Fruit fly (Drosophila melanogaster) whole organism, embryonic: Measurements from ENCODE around the gene Obp99d.

Source experiments
- Adf1 ChIP-seq: fragments of 200-800 bp; sonication (Bioruptor generic); IDR thresholded peaks from 2 replicates; pipeline ENCODE4 v1.3.6; 2022; ENCODE audit warnings: missing biosample characterization, missing genetic modification characterization
- Bdp1 ChIP-seq: fragments of 200-800 bp; sonication (Bioruptor generic); optimal IDR thresholded peaks from 3 replicates; lab custom pipeline; 2016; ENCODE audit warnings: missing biosample characterization, missing genetic modification characterization
- Blimp-1 ChIP-seq: fragments of 200-800 bp; sonication (Bioruptor generic); optimal IDR thresholded peaks from 3 replicates; lab custom pipeline; 2018; ENCODE audit warnings: missing biosample characterization, missing genetic modification characterization, mild to moderate bottlenecking, moderate library complexity, missing genetic modification reagents
- BtbVII ChIP-seq: fragments of 200-800 bp; sonication (Bioruptor generic); optimal IDR thresholded peaks from 3 replicates; lab custom pipeline; 2017; ENCODE audit warnings: missing biosample characterization, mild to moderate bottlenecking, missing genetic modification characterization
- Bteb2 ChIP-seq: fragments of 200-800 bp; sonication (Bioruptor generic); optimal IDR thresholded peaks from 2 replicates; lab custom pipeline; 2016; ENCODE audit warnings: missing biosample characterization, missing genetic modification characterization
- CG10462 ChIP-seq: fragments of 200-800 bp; sonication (Bioruptor generic); optimal IDR thresholded peaks from 2 replicates; lab custom pipeline; 2016; ENCODE audit warnings: missing biosample characterization, missing genetic modification characterization
- CG12104 ChIP-seq: fragments of 200-800 bp; sonication (Bioruptor generic); optimal IDR thresholded peaks from 3 replicates; lab custom pipeline; 2016; ENCODE audit warnings: missing biosample characterization, missing genetic modification characterization
- CG1602 ChIP-seq: fragments of 200-800 bp; sonication (Bioruptor generic); optimal IDR thresholded peaks from 3 replicates; lab custom pipeline; 2016; ENCODE audit warnings: missing biosample characterization, missing genetic modification characterization
- CG2889 ChIP-seq: fragments of 200-800 bp; sonication (Bioruptor generic); IDR thresholded peaks from 3 replicates; pipeline ENCODE4 v1.3.6; 2022; ENCODE audit warnings: missing biosample characterization, missing genetic modification characterization
- CG3163 ChIP-seq: fragments of 200-800 bp; sonication (Bioruptor generic); optimal IDR thresholded peaks from 3 replicates; lab custom pipeline; 2016; ENCODE audit warnings: missing biosample characterization, missing genetic modification characterization
- CG32767 ChIP-seq: fragments of 200-800 bp; sonication (Bioruptor generic); IDR thresholded peaks from 2 replicates; pipeline ENCODE4 v1.3.6; 2022; ENCODE audit warnings: missing biosample characterization, missing genetic modification characterization
- CG4424 ChIP-seq: fragments of 200-800 bp; sonication (Bioruptor generic); optimal IDR thresholded peaks from 3 replicates; lab custom pipeline; 2016; ENCODE audit warnings: missing biosample characterization, missing genetic modification characterization
- CG6765 ChIP-seq: fragments of 200-800 bp; sonication (Bioruptor generic); optimal IDR thresholded peaks from 3 replicates; lab custom pipeline; 2017; ENCODE audit warnings: missing biosample characterization, mild to moderate bottlenecking, missing genetic modification characterization
- CG7372 ChIP-seq: fragments of 200-800 bp; sonication (Bioruptor generic); IDR thresholded peaks from 2 replicates; pipeline ENCODE4 v1.3.6; 2022; ENCODE audit warnings: missing biosample characterization, missing genetic modification characterization
- CG8944 ChIP-seq: fragments of 200-800 bp; sonication (Bioruptor generic); optimal IDR thresholded peaks from 3 replicates; lab custom pipeline; 2016; ENCODE audit warnings: missing biosample characterization, missing genetic modification characterization
- CTCF ChIP-seq: fragments of 200-800 bp; sonication (Bioruptor generic); optimal IDR thresholded peaks from 2 replicates; lab custom pipeline; 2017; ENCODE audit warnings: missing biosample characterization, mild to moderate bottlenecking, missing genetic modification characterization, moderate library complexity
- D19A ChIP-seq: fragments of 200-800 bp; optimal IDR thresholded peaks from 3 replicates; lab custom pipeline; 2019; ENCODE audit warnings: missing biosample characterization, mild to moderate bottlenecking, missing genetic modification characterization, moderate library complexity
- E2f1 ChIP-seq: fragments of 200-800 bp; sonication (Bioruptor generic); IDR thresholded peaks from 2 replicates; pipeline ENCODE4 v1.3.6; 2022; ENCODE audit warnings: missing biosample characterization, missing genetic modification characterization
- Eip74EF ChIP-seq, 2 experiments: fragments of 200-800 bp in 1 of 2; fragments of >200 bp in 1 of 2; sonication (Bioruptor generic) in 1 of 2; optimal IDR thresholded peaks; 2 replicates each; lab custom pipeline; 2017 to 2019; ENCODE audit warnings: missing biosample characterization in 2 of 2, missing genetic modification characterization in 2 of 2, mild to moderate bottlenecking in 1 of 2, moderate library complexity in 1 of 2
- Gsc ChIP-seq: fragments of 200-800 bp; sonication (Bioruptor generic); IDR thresholded peaks from 2 replicates; pipeline ENCODE4 v1.3.6; 2022; ENCODE audit warnings: missing biosample characterization, missing genetic modification characterization
- H15 ChIP-seq: fragments of 200-800 bp; sonication (Bioruptor generic); IDR thresholded peaks from 3 replicates; pipeline ENCODE4 v1.3.6; 2022; ENCODE audit warnings: missing biosample characterization, missing genetic modification characterization
- HLHmδ ChIP-seq: fragments of 200-800 bp; sonication (Bioruptor generic); optimal IDR thresholded peaks from 2 replicates; lab custom pipeline; 2018; ENCODE audit warnings: missing biosample characterization, mild to moderate bottlenecking, missing genetic modification characterization, moderate library complexity
- Hr51 ChIP-seq, 2 experiments: fragments of 200-800 bp; sonication (Bioruptor generic); optimal IDR thresholded peaks; 2 replicates in 1 of 2; 3 replicates in 1 of 2; lab custom pipeline; 2016 to 2018; ENCODE audit warnings: missing biosample characterization in 2 of 2, missing genetic modification characterization in 2 of 2, mild to moderate bottlenecking in 1 of 2, moderate library complexity in 1 of 2
- Lhr ChIP-seq: fragments of 200-800 bp; sonication (Bioruptor generic); optimal IDR thresholded peaks from 3 replicates; lab custom pipeline; 2017; ENCODE audit warnings: mild to moderate bottlenecking, missing biosample characterization, missing genetic modification reagents, missing genetic modification characterization
- MBD-R2 ChIP-seq: fragments of 200-800 bp; sonication (Bioruptor generic); IDR thresholded peaks from 2 replicates; pipeline ENCODE4 v1.3.6; 2022; ENCODE audit warnings: missing biosample characterization, missing genetic modification characterization
- Mes4 ChIP-seq: fragments of 200-800 bp; sonication (Bioruptor generic); optimal IDR thresholded peaks from 2 replicates; lab custom pipeline; 2016; ENCODE audit warnings: missing biosample characterization, missing genetic modification characterization
- NC2β ChIP-seq: fragments of 200-800 bp; sonication (Bioruptor generic); optimal IDR thresholded peaks from 2 replicates; lab custom pipeline; 2016; ENCODE audit warnings: missing biosample characterization, missing genetic modification characterization
- NfI ChIP-seq: fragments of 200-800 bp; sonication (Bioruptor generic); optimal IDR thresholded peaks from 3 replicates; lab custom pipeline; 2018; ENCODE audit warnings: missing biosample characterization, mild to moderate bottlenecking, missing genetic modification characterization, moderate library complexity
- Poxn ChIP-seq: fragments of 200-800 bp; sonication (Bioruptor generic); IDR thresholded peaks from 2 replicates; pipeline ENCODE4 v1.3.6; 2022; ENCODE audit warnings: missing biosample characterization, missing genetic modification characterization
- Sry-δ ChIP-seq: fragments of 200-800 bp; sonication (Bioruptor generic); optimal IDR thresholded peaks from 2 replicates; lab custom pipeline; 2016; ENCODE audit warnings: missing biosample characterization, missing genetic modification characterization
- aop ChIP-seq: fragments of 200-800 bp; sonication (Bioruptor generic); IDR thresholded peaks from 2 replicates; pipeline ENCODE4 v1.3.6; 2022; ENCODE audit warnings: missing biosample characterization, missing genetic modification characterization
- dimm ChIP-seq: fragments of 200-800 bp; sonication (Bioruptor generic); IDR thresholded peaks from 2 replicates; pipeline ENCODE4 v1.3.6; 2022; ENCODE audit warnings: missing biosample characterization, missing genetic modification characterization
- jumu ChIP-seq: fragments of 200-800 bp; sonication (Bioruptor generic); optimal IDR thresholded peaks from 3 replicates; lab custom pipeline; 2016; ENCODE audit warnings: missing biosample characterization, missing genetic modification characterization
- kay ChIP-seq: fragments of 200-800 bp; sonication (Bioruptor generic); optimal IDR thresholded peaks from 2 replicates; lab custom pipeline; 2016; ENCODE audit warnings: missing biosample characterization, missing genetic modification characterization
- mirr ChIP-seq: fragments of 200-800 bp; sonication (Bioruptor generic); optimal IDR thresholded peaks from 3 replicates; lab custom pipeline; 2018; ENCODE audit warnings: missing biosample characterization, mild to moderate bottlenecking, missing genetic modification characterization
- mld ChIP-seq: fragments of 200-800 bp; sonication (Bioruptor generic); IDR thresholded peaks from 3 replicates; pipeline ENCODE4 v1.3.6; 2022; ENCODE audit warnings: missing biosample characterization, missing genetic modification characterization; ENCODE audit not compliant: partially characterized antibody
- pum ChIP-seq: fragments of 200-800 bp; sonication (Bioruptor generic); optimal IDR thresholded peaks from 2 replicates; lab custom pipeline; 2016; ENCODE audit warnings: missing biosample characterization, missing genetic modification characterization
- shn ChIP-seq: fragments of 200-800 bp; sonication (Bioruptor generic); optimal IDR thresholded peaks from 3 replicates; lab custom pipeline; 2016; ENCODE audit warnings: missing biosample characterization, missing genetic modification characterization
- tio ChIP-seq: fragments of 200-800 bp; sonication (Bioruptor generic); optimal IDR thresholded peaks from 2 replicates; lab custom pipeline; 2017; ENCODE audit warnings: missing biosample characterization, missing genetic modification characterization, inconsistent platforms
- tll ChIP-seq, 2 experiments: fragments of 200-800 bp in 1 of 2; fragments of >200 bp in 1 of 2; sonication (Bioruptor generic) in 1 of 2; optimal IDR thresholded peaks; 2 replicates each; lab custom pipeline; 2017 to 2019; ENCODE audit warnings: missing biosample characterization in 2 of 2, missing genetic modification characterization in 2 of 2, mild to moderate bottlenecking in 1 of 2, moderate library complexity in 1 of 2
- twi ChIP-seq: fragments of 200-800 bp; optimal IDR thresholded peaks from 2 replicates; lab custom pipeline; 2019; ENCODE audit warnings: missing biosample characterization, mild to moderate bottlenecking, missing genetic modification characterization, moderate library complexity
- unpg ChIP-seq: fragments of 200-800 bp; sonication (Bioruptor generic); optimal IDR thresholded peaks from 3 replicates; lab custom pipeline; 2018; ENCODE audit warnings: missing biosample characterization, mild to moderate bottlenecking, missing genetic modification characterization, moderate library complexity
- z ChIP-seq: fragments of 200-800 bp; sonication (Bioruptor generic); IDR thresholded peaks from 3 replicates; pipeline ENCODE4 v1.3.6; 2022; ENCODE audit warnings: missing biosample characterization, missing genetic modification characterization

Gene Obp99d

DNA sequence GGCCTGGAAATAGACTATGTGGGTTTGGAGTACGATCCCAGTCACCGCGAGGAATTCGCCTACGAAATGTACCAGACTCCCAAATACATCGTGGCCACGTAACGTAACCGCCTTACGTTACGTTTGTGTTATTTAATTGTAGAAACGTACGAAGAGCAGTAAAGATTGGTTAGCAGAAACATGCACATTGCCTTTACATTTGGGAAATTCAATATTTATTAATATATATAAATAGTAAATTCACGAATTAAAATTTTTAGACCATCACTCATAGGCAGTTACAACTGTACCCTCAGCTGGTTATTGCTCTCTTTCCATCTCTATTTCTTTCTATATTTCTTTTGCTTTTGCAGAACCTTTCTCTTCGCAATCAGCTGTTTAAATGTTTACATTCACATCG, 23.6 kb downstream of the Obp99d start, which contains the start of gene Gnpnat (continued):
- TF ChIP-seq CG8944 (GFP tag; lab: Kevin White, UChicago) (no peak), Adf1 (no peak), Poxn (GFP tag; lab: Robert Waterston, UW) (no peak), CG6765 (no peak), tio (GFP tag; lab: Kevin White, UChicago) (no peak), H15 (GFP tag; lab: Robert Waterston, UW) (no peak), CG32767 (no peak), MBD-R2 (GFP tag; lab: Robert Waterston, UW) (no peak), Eip74EF (GFP tag; optimal IDR thresholded peaks at IDR 0.05; lab: Kevin White, UChicago) (peak in 1 of 2 experiments; percentile 25), pum (GFP tag; lab: Kevin White, UChicago) (no peak), Gsc (GFP tag; lab: Robert Waterston, UW) (no peak), dimm (GFP tag; lab: Robert Waterston, UW) (no peak), CG12104 (GFP tag; lab: Kevin White, UChicago) (no peak), NfI (GFP tag; lab: Kevin White, UChicago) (peak; percentile 48), kay (GFP tag; lab: Kevin White, UChicago) (no peak), BtbVII (GFP tag; lab: Kevin White, UChicago) (peak; percentile 50), CG1602 (GFP tag; lab: Kevin White, UChicago) (peak; percentile 32), CG2889 (GFP tag; lab: Robert Waterston, UW) (no peak), shn (GFP tag; lab: Kevin White, UChicago) (no peak), Bdp1 (GFP tag; lab: Kevin White, UChicago) (no peak), z (GFP tag; lab: Robert Waterston, UW) (no peak), tll (GFP tag; optimal IDR thresholded peaks at IDR 0.05; lab: Kevin White, UChicago) (no peak), Blimp-1 (GFP tag; lab: Kevin White, UChicago) (peak; percentile 58), twi (tag; lab: Kevin White, UChicago) (no peak), Lhr (no peak), Sry-δ (no peak), E2f1 (GFP tag; lab: Robert Waterston, UW) (no peak), Mes4 (GFP tag; lab: Kevin White, UChicago) (no peak), HLHmδ (GFP tag; lab: Kevin White, UChicago) (no peak), CG4424 (GFP tag; lab: Kevin White, UChicago) (peak; percentile 37), unpg (GFP tag; lab: Kevin White, UChicago) (peak; percentile 80), jumu (GFP tag; lab: Kevin White, UChicago) (peak; percentile 12), CG3163 (GFP tag; lab: Kevin White, UChicago) (no peak), D19A (tag; lab: Kevin White, UChicago) (no peak), aop (no peak), Hr51 (GFP tag; optimal IDR thresholded peaks at IDR 0.05; lab: Kevin White, UChicago) (peak in 1 of 2 experiments; percentile 57), mld (GFP tag; lab: Robert Waterston, UW) (no peak), CG7372 (GFP tag; lab: Robert Waterston, UW) (no peak), NC2β (GFP tag; lab: Kevin White, UChicago) (no peak), CG10462 (peak; percentile 19), CTCF (GFP tag; lab: Kevin White, UChicago) (no peak), Bteb2 (GFP tag; lab: Kevin White, UChicago) (no peak), mirr (GFP tag; lab: Kevin White, UChicago) (no peak)
